Worm (Caenorhabditis elegans) whole organism, L3 larva: ENCODE results near the gene C50C3.19.

Experiments used
- elt-3 ChIP-seq, 3 experiments: fragments of 150-350 bp in 1 of 3; sonication (generic microtip) in 2 of 3; optimal IDR thresholded peaks; 2 replicates in 2 of 3; 4 replicates in 1 of 3; lab custom pipeline; 2014 to 2017; ENCODE audit warnings: missing biosample characterization in 3 of 3, missing genetic modification characterization in 3 of 3
- fos-1 ChIP-seq: fragments of 150-350 bp; optimal IDR thresholded peaks from 2 replicates; lab custom pipeline; 2014; ENCODE audit warnings: missing biosample characterization, missing genetic modification characterization
- lin-15B ChIP-seq: fragments of 150-350 bp; optimal IDR thresholded peaks from 2 replicates; lab custom pipeline; 2014; ENCODE audit warnings: missing biosample characterization, missing genetic modification characterization
- mdl-1 ChIP-seq: fragments of 150-350 bp; optimal IDR thresholded peaks from 2 replicates; lab custom pipeline; 2014; ENCODE audit warnings: missing biosample characterization, missing genetic modification characterization
- nhr-12 ChIP-seq: fragments of 150-350 bp; optimal IDR thresholded peaks from 2 replicates; lab custom pipeline; 2014; ENCODE audit warnings: missing biosample characterization, missing genetic modification characterization
- nhr-237 ChIP-seq: fragments of 150-350 bp; optimal IDR thresholded peaks from 2 replicates; lab custom pipeline; 2014; ENCODE audit warnings: missing biosample characterization, missing genetic modification characterization
- nhr-77 ChIP-seq: fragments of 150-350 bp; optimal IDR thresholded peaks from 2 replicates; lab custom pipeline; 2014; ENCODE audit warnings: missing biosample characterization, missing genetic modification characterization
- pha-4 ChIP-seq: fragments of 150-350 bp; optimal IDR thresholded peaks from 2 replicates; lab custom pipeline; 2014; ENCODE audit warnings: missing biosample characterization, missing genetic modification reagents, missing genetic modification characterization
- skn-1 ChIP-seq: fragments of 150-350 bp; optimal IDR thresholded peaks from 2 replicates; lab custom pipeline; 2014; ENCODE audit warnings: missing biosample characterization, missing genetic modification characterization
- unc-62 ChIP-seq: fragments of 150-350 bp; sonication (generic microtip); optimal IDR thresholded peaks from 4 replicates; lab custom pipeline; 2014; ENCODE audit warnings: missing biosample characterization, missing genetic modification reagents, missing genetic modification characterization

DNA sequence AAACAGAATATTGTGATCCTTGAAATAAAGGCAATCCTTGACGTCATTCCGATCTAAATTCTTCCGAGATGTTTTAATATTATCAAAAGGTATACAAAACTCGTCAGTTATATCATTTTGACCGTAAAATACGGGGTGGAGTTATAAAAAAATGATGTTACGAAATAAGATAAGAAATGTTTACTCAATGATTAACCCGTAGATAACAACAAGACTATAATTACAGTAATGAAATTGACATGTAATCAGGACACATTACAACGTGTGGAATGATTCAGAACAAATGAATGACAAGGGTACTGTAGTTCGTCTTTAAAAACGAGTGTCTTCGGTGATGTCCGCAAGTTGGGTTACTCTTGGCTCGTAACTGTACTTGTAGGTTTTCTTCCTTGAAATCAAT lies 47.2 kb downstream of the C50C3.19 start, which contains the start of gene tsp-2:
- TF ChIP-seq nhr-12 (tag; lab: Kevin White, UChicago), result no peak
- TF ChIP-seq elt-3 (tag; optimal IDR thresholded peaks at IDR 0.05; lab: Kevin White, UChicago), result no peak
- no peak for TF ChIP-seq skn-1 (tag; lab: Kevin White, UChicago)
- TF ChIP-seq nhr-237 (tag; lab: Kevin White, UChicago), result no peak
- no peak for TF ChIP-seq unc-62
- TF ChIP-seq fos-1, result no peak
- no peak for TF ChIP-seq mdl-1 (tag; lab: Kevin White, UChicago)
- TF ChIP-seq pha-4 (tag; lab: Kevin White, UChicago), result peak; percentile 69
- no peak for TF ChIP-seq lin-15B (tag; lab: Kevin White, UChicago)
- TF ChIP-seq nhr-77 (tag; lab: Kevin White, UChicago), result no peak
